Fruit fly (Drosophila melanogaster) whole organism, pupa: ENCODE data around the gene mei-41.

ENCODE experiments used
- CG12605 ChIP-seq: fragments of 200-800 bp; sonication (Bioruptor generic); IDR thresholded peaks from 2 replicates; pipeline ENCODE4 v1.3.6; 2022; ENCODE audit warnings: missing biosample characterization, missing genetic modification characterization
- CG13204 ChIP-seq: fragments of 200-800 bp; sonication (Bioruptor generic); optimal IDR thresholded peaks from 2 replicates; lab custom pipeline; 2018; ENCODE audit warnings: missing biosample characterization, mild to moderate bottlenecking, missing genetic modification characterization, moderate library complexity
- CG34367 ChIP-seq: fragments of 200-800 bp; sonication (Bioruptor generic); optimal IDR thresholded peaks from 2 replicates; lab custom pipeline; 2018; ENCODE audit warnings: missing biosample characterization, mild to moderate bottlenecking, missing genetic modification characterization
- CG8159 ChIP-seq: fragments of 200-800 bp; sonication (Bioruptor generic); optimal IDR thresholded peaks from 3 replicates; lab custom pipeline; 2018; ENCODE audit warnings: missing biosample characterization, mild to moderate bottlenecking, missing genetic modification characterization, moderate library complexity
- CG9948 ChIP-seq: fragments of 200-800 bp; sonication (Bioruptor generic); optimal IDR thresholded peaks from 2 replicates; lab custom pipeline; 2018; ENCODE audit warnings: missing biosample characterization, mild to moderate bottlenecking, missing genetic modification characterization, moderate library complexity
- D1 ChIP-seq: fragments of 200-800 bp; sonication (Bioruptor generic); optimal IDR thresholded peaks from 2 replicates; lab custom pipeline; 2018; ENCODE audit warnings: missing biosample characterization, mild to moderate bottlenecking, missing genetic modification characterization, moderate library complexity
- EcR ChIP-seq: fragments of 200-800 bp; sonication (Bioruptor generic); optimal IDR thresholded peaks from 3 replicates; lab custom pipeline; 2019; ENCODE audit warnings: missing biosample characterization, missing genetic modification characterization, mild to moderate bottlenecking, moderate library complexity, missing genetic modification reagents
- Pif1A ChIP-seq: fragments of 200-800 bp; sonication (Bioruptor generic); optimal IDR thresholded peaks from 3 replicates; lab custom pipeline; 2016; ENCODE audit warnings: missing biosample characterization, missing genetic modification characterization
- Pif1B ChIP-seq: fragments of 200-800 bp; sonication (Bioruptor generic); optimal IDR thresholded peaks from 3 replicates; lab custom pipeline; 2016; ENCODE audit warnings: missing biosample characterization, missing genetic modification characterization
- Snoo ChIP-seq: fragments of 200-800 bp; sonication (Bioruptor generic); optimal IDR thresholded peaks from 3 replicates; lab custom pipeline; 2017; ENCODE audit warnings: missing biosample characterization, mild to moderate bottlenecking, missing genetic modification characterization, inconsistent platforms
- rn ChIP-seq: fragments of 200-800 bp; sonication (Bioruptor generic); IDR thresholded peaks from 2 replicates; pipeline ENCODE4 v1.3.6; 2022; ENCODE audit warnings: missing biosample characterization, missing genetic modification characterization

- TF ChIP-seq CG34367 (tag; lab: Kevin White, UChicago) (no peak), EcR (GFP tag; lab: Kevin White, UChicago) (peak; percentile 5), D1 (tag; lab: Kevin White, UChicago) (no peak), CG13204 (GFP tag; lab: Kevin White, UChicago) (no peak), rn (GFP tag; lab: Robert Waterston, UW) (no peak), CG12605 (GFP tag; lab: Robert Waterston, UW) (no peak), Snoo (tag; lab: Kevin White, UChicago) (no peak), CG8159 (no peak), CG9948 (tag; lab: Kevin White, UChicago) (no peak), Pif1A (GFP tag; lab: Kevin White, UChicago) (no peak), Pif1B (GFP tag; lab: Kevin White, UChicago) (peak; percentile 5)
Measured at dm6 chrX:16414451-16415368, 23.2 kb downstream of the mei-41 start, which contains the start of gene Traf-like.
